Fruit fly (Drosophila melanogaster) whole organism, embryonic: ENCODE data around the gene btz.

Source experiments
- Asciz ChIP-seq: fragments of 200-800 bp; sonication (Bioruptor generic); optimal IDR thresholded peaks from 2 replicates; lab custom pipeline; 2017; ENCODE audit warnings: missing biosample characterization, mild to moderate bottlenecking, missing genetic modification characterization, missing genetic modification reagents
- BEAF-32 ChIP-seq: fragments of 200-800 bp; sonication (Bioruptor generic); optimal IDR thresholded peaks from 3 replicates; lab custom pipeline; 2017; ENCODE audit warnings: missing biosample characterization, missing genetic modification characterization, mild to moderate bottlenecking, moderate library complexity, missing genetic modification reagents
- CG10267 ChIP-seq: fragments of 200-800 bp; sonication (Bioruptor generic); optimal IDR thresholded peaks from 2 replicates; lab custom pipeline; 2018; ENCODE audit warnings: missing biosample characterization, mild to moderate bottlenecking, missing genetic modification characterization, moderate library complexity
- CG12071 ChIP-seq: fragments of 200-800 bp; sonication (Bioruptor generic); optimal IDR thresholded peaks from 3 replicates; lab custom pipeline; 2018; ENCODE audit warnings: missing biosample characterization, mild to moderate bottlenecking, missing genetic modification characterization
- CG1233 ChIP-seq: fragments of 200-800 bp; sonication (Bioruptor generic); optimal IDR thresholded peaks from 4 replicates; lab custom pipeline; 2018; ENCODE audit warnings: missing biosample characterization, mild to moderate bottlenecking, missing genetic modification characterization
- CG14710 ChIP-seq: fragments of 200-800 bp; sonication (Bioruptor generic); optimal IDR thresholded peaks from 3 replicates; lab custom pipeline; 2019; ENCODE audit warnings: missing biosample characterization, mild to moderate bottlenecking, missing genetic modification characterization, moderate library complexity
- CG15073 ChIP-seq: fragments of 200-800 bp; sonication (Bioruptor generic); optimal IDR thresholded peaks from 2 replicates; lab custom pipeline; 2016; ENCODE audit warnings: missing biosample characterization, missing genetic modification characterization
- CG15514 ChIP-seq: fragments of 200-800 bp; sonication (Bioruptor generic); optimal IDR thresholded peaks from 3 replicates; lab custom pipeline; 2017; ENCODE audit warnings: missing biosample characterization, missing genetic modification characterization, mild to moderate bottlenecking, moderate library complexity, missing genetic modification reagents
- CG16863 ChIP-seq: fragments of 200-800 bp; sonication (Bioruptor generic); optimal IDR thresholded peaks from 3 replicates; lab custom pipeline; 2016; ENCODE audit warnings: missing biosample characterization, missing genetic modification characterization
- CG17186 ChIP-seq: fragments of 200-800 bp; sonication (Bioruptor generic); optimal IDR thresholded peaks from 3 replicates; lab custom pipeline; 2017; ENCODE audit warnings: missing biosample characterization, missing genetic modification reagents, missing genetic modification characterization
- CG17328 ChIP-seq: fragments of 200-800 bp; sonication (Bioruptor generic); IDR thresholded peaks from 2 replicates; pipeline ENCODE4 v1.3.6; 2022; ENCODE audit warnings: missing biosample characterization, missing genetic modification characterization
- CG1792 ChIP-seq: fragments of 200-800 bp; sonication (Bioruptor generic); optimal IDR thresholded peaks from 2 replicates; lab custom pipeline; 2016; ENCODE audit warnings: missing biosample characterization, missing genetic modification characterization
- CG18476 ChIP-seq: fragments of 200-800 bp; sonication (Bioruptor generic); optimal IDR thresholded peaks from 2 replicates; lab custom pipeline; 2016; ENCODE audit warnings: missing biosample characterization, mild to moderate bottlenecking, missing genetic modification characterization
- CG2199 ChIP-seq: fragments of 200-800 bp; sonication (Bioruptor generic); IDR thresholded peaks from 3 replicates; pipeline ENCODE4 v1.3.6; 2022; ENCODE audit warnings: missing biosample characterization, missing genetic modification characterization
- CG32532 ChIP-seq: fragments of 200-800 bp; sonication (Bioruptor generic); IDR thresholded peaks from 2 replicates; pipeline ENCODE4 v1.3.6; 2022; ENCODE audit warnings: missing biosample characterization, missing genetic modification characterization
- CG3281 ChIP-seq: fragments of 200-800 bp; sonication (Bioruptor generic); optimal IDR thresholded peaks from 3 replicates; lab custom pipeline; 2017; ENCODE audit warnings: missing biosample characterization, mild to moderate bottlenecking, missing genetic modification characterization
- CG6175 ChIP-seq: fragments of 200-800 bp; sonication (Bioruptor generic); IDR thresholded peaks from 3 replicates; pipeline ENCODE4 v1.3.6; 2022; ENCODE audit warnings: missing biosample characterization, missing genetic modification characterization
- CG6689 ChIP-seq: fragments of 200-800 bp; sonication (Bioruptor generic); IDR thresholded peaks from 2 replicates; pipeline ENCODE4 v1.3.6; 2022; ENCODE audit warnings: missing biosample characterization, missing genetic modification characterization
- CG7963 ChIP-seq: fragments of 200-800 bp; sonication (Bioruptor generic); IDR thresholded peaks from 3 replicates; pipeline ENCODE4 v1.3.6; 2022; ENCODE audit warnings: missing biosample characterization, missing genetic modification characterization; ENCODE audit not compliant: partially characterized antibody
- Camta ChIP-seq: fragments of 200-800 bp; sonication (Bioruptor generic); optimal IDR thresholded peaks from 2 replicates; lab custom pipeline; 2016; ENCODE audit warnings: missing biosample characterization, missing genetic modification characterization
- Deaf1 ChIP-seq: fragments of 200-800 bp; optimal IDR thresholded peaks from 3 replicates; lab custom pipeline; 2019; ENCODE audit warnings: missing biosample characterization, mild to moderate bottlenecking, missing genetic modification characterization, moderate library complexity
- Dp ChIP-seq: fragments of 200-800 bp; sonication (Bioruptor generic); optimal IDR thresholded peaks from 2 replicates; lab custom pipeline; 2018; ENCODE audit warnings: missing biosample characterization, mild to moderate bottlenecking, missing genetic modification characterization, moderate library complexity
- Jarid2 ChIP-seq: fragments of 200-800 bp; sonication (Bioruptor generic); optimal IDR thresholded peaks from 3 replicates; lab custom pipeline; 2017; ENCODE audit warnings: mild to moderate bottlenecking, missing biosample characterization, missing genetic modification reagents, missing genetic modification characterization
- Mad ChIP-seq: fragments of 200-800 bp; sonication (Bioruptor generic); optimal IDR thresholded peaks from 2 replicates; lab custom pipeline; 2016; ENCODE audit warnings: missing biosample characterization, missing genetic modification characterization
- Max ChIP-seq: fragments of 200-800 bp; sonication (Bioruptor generic); optimal IDR thresholded peaks from 2 replicates; lab custom pipeline; 2016; ENCODE audit warnings: missing biosample characterization, mild to moderate bottlenecking, missing genetic modification characterization
- NFAT ChIP-seq: fragments of 200-800 bp; sonication (Bioruptor generic); IDR thresholded peaks from 2 replicates; pipeline ENCODE4 v1.3.6; 2022; ENCODE audit warnings: missing biosample characterization, missing genetic modification characterization
- Oli ChIP-seq: fragments of 200-800 bp; sonication (Bioruptor generic); optimal IDR thresholded peaks from 2 replicates; lab custom pipeline; 2018; ENCODE audit warnings: missing biosample characterization, mild to moderate bottlenecking, missing genetic modification characterization, moderate library complexity
- Pdp1 ChIP-seq, 2 experiments: fragments of 200-800 bp; sonication (Bioruptor generic); optimal IDR thresholded peaks; 3 replicates each; lab custom pipeline; 2016; ENCODE audit warnings: missing biosample characterization in 2 of 2, missing genetic modification characterization in 2 of 2, mild to moderate bottlenecking in 1 of 2, moderate library complexity in 1 of 2
- Scr ChIP-seq: fragments of 200-800 bp; sonication (Bioruptor generic); IDR thresholded peaks from 2 replicates; pipeline ENCODE4 v1.3.6; 2022; ENCODE audit warnings: missing biosample characterization, missing genetic modification characterization; ENCODE audit not compliant: partially characterized antibody
- Sry-δ ChIP-seq: fragments of 200-800 bp; sonication (Bioruptor generic); optimal IDR thresholded peaks from 2 replicates; lab custom pipeline; 2016; ENCODE audit warnings: missing biosample characterization, missing genetic modification characterization
- al ChIP-seq: fragments of 200-800 bp; sonication (Bioruptor generic); IDR thresholded peaks from 2 replicates; pipeline ENCODE4 v1.3.6; 2022; ENCODE audit warnings: missing biosample characterization, missing genetic modification characterization
- bab2 ChIP-seq: fragments of 200-800 bp; sonication (Bioruptor generic); optimal IDR thresholded peaks from 2 replicates; lab custom pipeline; 2016; ENCODE audit warnings: missing biosample characterization, missing genetic modification characterization
- cas ChIP-seq: fragments of 200-800 bp; sonication (Bioruptor generic); IDR thresholded peaks from 2 replicates; pipeline ENCODE4 v1.3.6; 2022; ENCODE audit warnings: missing biosample characterization, missing genetic modification characterization
- dmrt99B ChIP-seq: fragments of 200-800 bp; sonication (Bioruptor generic); optimal IDR thresholded peaks from 2 replicates; lab custom pipeline; 2018; ENCODE audit warnings: missing biosample characterization, mild to moderate bottlenecking, missing genetic modification characterization, moderate library complexity
- exex ChIP-seq: fragments of 200-800 bp; sonication (Bioruptor generic); optimal IDR thresholded peaks from 4 replicates; lab custom pipeline; 2018; ENCODE audit warnings: missing biosample characterization, mild to moderate bottlenecking, missing genetic modification characterization, moderate library complexity
- eyg ChIP-seq: fragments of 200-800 bp; sonication (Bioruptor generic); optimal IDR thresholded peaks from 3 replicates; lab custom pipeline; 2016; ENCODE audit warnings: missing biosample characterization, missing genetic modification characterization
- hbn ChIP-seq: fragments of 200-800 bp; sonication (Bioruptor generic); IDR thresholded peaks from 2 replicates; pipeline ENCODE4 v1.3.6; 2022; ENCODE audit warnings: missing biosample characterization, missing genetic modification characterization; ENCODE audit not compliant: partially characterized antibody
- kay ChIP-seq: fragments of 200-800 bp; sonication (Bioruptor generic); optimal IDR thresholded peaks from 2 replicates; lab custom pipeline; 2016; ENCODE audit warnings: missing biosample characterization, missing genetic modification characterization
- klu ChIP-seq: fragments of 200-800 bp; sonication (Bioruptor generic); IDR thresholded peaks from 2 replicates; pipeline ENCODE4 v1.3.6; 2022; ENCODE audit warnings: missing biosample characterization, missing genetic modification characterization
- luna ChIP-seq: fragments of 200-800 bp; sonication (Bioruptor generic); optimal IDR thresholded peaks from 2 replicates; lab custom pipeline; 2016; ENCODE audit warnings: missing biosample characterization, missing genetic modification characterization
- mld ChIP-seq: fragments of 200-800 bp; sonication (Bioruptor generic); IDR thresholded peaks from 3 replicates; pipeline ENCODE4 v1.3.6; 2022; ENCODE audit warnings: missing biosample characterization, missing genetic modification characterization; ENCODE audit not compliant: partially characterized antibody
- nerfin-1 ChIP-seq: fragments of 200-800 bp; sonication (Bioruptor generic); optimal IDR thresholded peaks from 3 replicates; lab custom pipeline; 2019; ENCODE audit warnings: missing biosample characterization, mild to moderate bottlenecking, missing genetic modification characterization, moderate library complexity
- nmo ChIP-seq: fragments of 200-800 bp; sonication (Bioruptor generic); optimal IDR thresholded peaks from 2 replicates; lab custom pipeline; 2018; ENCODE audit warnings: missing biosample characterization, mild to moderate bottlenecking, missing genetic modification characterization, moderate library complexity
- phol ChIP-seq: fragments of 200-800 bp; sonication (Bioruptor generic); optimal IDR thresholded peaks from 3 replicates; lab custom pipeline; 2018; ENCODE audit warnings: missing biosample characterization, mild to moderate bottlenecking, missing genetic modification characterization, moderate library complexity
- schlank ChIP-seq: fragments of 200-800 bp; sonication (Bioruptor generic); optimal IDR thresholded peaks from 2 replicates; lab custom pipeline; 2018; ENCODE audit warnings: missing biosample characterization, mild to moderate bottlenecking, missing genetic modification characterization
- sd ChIP-seq: fragments of 200-800 bp; sonication (Bioruptor generic); optimal IDR thresholded peaks from 3 replicates; lab custom pipeline; 2018; ENCODE audit warnings: missing biosample characterization, mild to moderate bottlenecking, missing genetic modification characterization, moderate library complexity
- sens-2 ChIP-seq: fragments of 200-800 bp; sonication (Bioruptor generic); IDR thresholded peaks from 2 replicates; pipeline ENCODE4 v1.3.6; 2022; ENCODE audit warnings: missing biosample characterization, missing genetic modification characterization
- sisA ChIP-seq: fragments of 200-800 bp; sonication (Bioruptor generic); IDR thresholded peaks from 2 replicates; pipeline ENCODE4 v1.3.6; 2022; ENCODE audit warnings: missing biosample characterization, missing genetic modification characterization
- so ChIP-seq: fragments of 200-800 bp; sonication (Bioruptor generic); IDR thresholded peaks from 3 replicates; pipeline ENCODE4 v1.3.6; 2022; ENCODE audit warnings: missing biosample characterization, missing genetic modification characterization
- stwl ChIP-seq: fragments of 200-800 bp; sonication (Bioruptor generic); optimal IDR thresholded peaks from 3 replicates; lab custom pipeline; 2018; ENCODE audit warnings: missing biosample characterization, mild to moderate bottlenecking, missing genetic modification characterization, moderate library complexity
- zfh2 ChIP-seq: fragments of 200-800 bp; sonication (Bioruptor generic); optimal IDR thresholded peaks from 2 replicates; lab custom pipeline; 2016; ENCODE audit warnings: missing biosample characterization, missing genetic modification characterization

Gene btz

dm6 chr3R:27700229-27700573 lies at the start of gene btz:
Gene btz (plus strand): TSS chr3R:27700361.
- TF ChIP-seq NFAT (GFP tag; lab: Robert Waterston, UW) (no peak), Asciz (no peak), CG14710 (peak; percentile 49), cas (no peak), bab2 (GFP tag; lab: Kevin White, UChicago) (no peak), CG12071 (GFP tag; lab: Kevin White, UChicago) (no peak), CG15073 (GFP tag; lab: Kevin White, UChicago) (no peak), CG17186 (GFP tag; lab: Kevin White, UChicago) (peak; percentile 7), al (GFP tag; lab: Robert Waterston, UW) (no peak), Jarid2 (GFP tag; lab: Kevin White, UChicago) (no peak), CG32532 (GFP tag; lab: Robert Waterston, UW) (no peak), sd (tag; lab: Kevin White, UChicago) (no peak), CG18476 (no peak), BEAF-32 (peak; percentile 42), dmrt99B (tag; lab: Kevin White, UChicago) (no peak), CG1792 (no peak), CG10267 (tag; lab: Kevin White, UChicago) (peak; percentile 45), Dp (GFP tag; lab: Kevin White, UChicago) (peak; percentile 21), hbn (GFP tag; lab: Robert Waterston, UW) (no peak), CG16863 (no peak), phol (peak; percentile 10), CG7963 (GFP tag; lab: Robert Waterston, UW) (no peak), CG2199 (GFP tag; lab: Robert Waterston, UW) (no peak), CG6175 (GFP tag; lab: Robert Waterston, UW) (no peak), CG3281 (GFP tag; lab: Kevin White, UChicago) (no peak), kay (GFP tag; lab: Kevin White, UChicago) (no peak), Scr (GFP tag; lab: Robert Waterston, UW) (0 out of 2 replicates have a peak, but pooled peaks have one; percentile 27), klu (no peak), CG17328 (no peak), luna (GFP tag; lab: Kevin White, UChicago) (no peak), Camta (GFP tag; lab: Kevin White, UChicago) (no peak), exex (tag; lab: Kevin White, UChicago) (no peak), Oli (tag; lab: Kevin White, UChicago) (no peak), Max (GFP tag; lab: Kevin White, UChicago) (peak; percentile 27), CG6689 (GFP tag; lab: Robert Waterston, UW) (no peak), Sry-δ (GFP tag; lab: Kevin White, UChicago) (peak; percentile 56), Mad (no peak), stwl (tag; lab: Kevin White, UChicago) (peak; percentile 71), Deaf1 (peak; percentile 34), mld (GFP tag; lab: Robert Waterston, UW) (no peak), CG15514 (GFP tag; lab: Kevin White, UChicago) (peak; percentile 82), nmo (GFP tag; lab: Kevin White, UChicago) (peak; percentile 45), sens-2 (GFP tag; lab: Robert Waterston, UW) (no peak), sisA (no peak), Pdp1 (GFP tag; optimal IDR thresholded peaks at IDR 0.05; lab: Kevin White, UChicago) (peak in 1 of 2 experiments; percentile 8), eyg (GFP tag; lab: Kevin White, UChicago) (no peak), zfh2 (GFP tag; lab: Kevin White, UChicago) (no peak), so (no peak), CG1233 (GFP tag; lab: Kevin White, UChicago) (no peak), schlank (tag; lab: Kevin White, UChicago) (no peak), nerfin-1 (tag; lab: Kevin White, UChicago) (no peak)
